Comparison of ENCODE assay signal across 5 worm cellular contexts in genomic region chrIII:4508064-4508905, ce11.
TF ChIP-seq lines count a peak whose summit lies in the region.

cct-5 (minus strand) TSS chrIII:4508114.
F25F2.1 (plus strand) TSS chrIII:4508855.

TF ChIP-seq in whole organism, L1 larva, 84 proteins besides CTCF, POLR2A, EP300 and RAD21 (continues in another document):
- TF ChIP-seq ceh-63 (GFP tag; optimal IDR thresholded peaks at IDR 0.05; lab: Kevin White, UChicago) (no peak), lin-39 (tag; optimal IDR thresholded peaks at IDR 0.05; lab: Kevin White, UChicago) (no peak), fkh-8 (tag; optimal IDR thresholded peaks at IDR 0.05; lab: Kevin White, UChicago) (peak; percentile 39), hpl-2 (GFP tag; optimal IDR thresholded peaks at IDR 0.05; lab: Kevin White, UChicago) (no peak), aly-2 (tag; optimal IDR thresholded peaks at IDR 0.05; lab: Kevin White, UChicago) (no peak), unc-98 (GFP tag; IDR thresholded peaks at IDR 0.05; lab: Robert Waterston, UW) (no peak), snpc-4 (tag; optimal IDR thresholded peaks at IDR 0.05; lab: Kevin White, UChicago) (peak; percentile 41), nhr-90 (tag; optimal IDR thresholded peaks at IDR 0.05; lab: Kevin White, UChicago; ENCODE audit: poor library complexity) (peak; percentile 36), lin-14 (GFP tag; optimal IDR thresholded peaks at IDR 0.05; lab: Kevin White, UChicago) (peak; percentile 64), aha-1 (tag; optimal IDR thresholded peaks at IDR 0.05; lab: Kevin White, UChicago) (no peak), sox-4 (tag; optimal IDR thresholded peaks at IDR 0.05; lab: Kevin White, UChicago) (no peak), zip-4 (GFP tag; optimal IDR thresholded peaks at IDR 0.05; lab: Kevin White, UChicago) (no peak), fos-1 (tag; optimal IDR thresholded peaks at IDR 0.05; lab: Kevin White, UChicago) (peak; percentile 9), tlp-1 (tag; optimal IDR thresholded peaks at IDR 0.05; lab: Kevin White, UChicago) (no peak), mep-1 (tag; optimal IDR thresholded peaks at IDR 0.05; lab: Kevin White, UChicago) (peak; percentile 91), nhr-20 (tag; optimal IDR thresholded peaks at IDR 0.05; lab: Kevin White, UChicago) (peak; percentile 56), ceh-8 (GFP tag; optimal IDR thresholded peaks at IDR 0.05; lab: Kevin White, UChicago) (no peak), fkh-10 (GFP tag; optimal IDR thresholded peaks at IDR 0.05; lab: Kevin White, UChicago) (no peak), ets-5 (GFP tag; IDR thresholded peaks at IDR 0.05; lab: Robert Waterston, UW) (no peak)

TF ChIP-seq in whole organism, L3 larva, 47 proteins besides CTCF, POLR2A, EP300 and RAD21 (continues in another document):
- TF ChIP-seq ceh-16 (tag; optimal IDR thresholded peaks at IDR 0.05; lab: Kevin White, UChicago) = no peak
- TF ChIP-seq nfya-1 (tag; optimal IDR thresholded peaks at IDR 0.05; lab: Kevin White, UChicago; ENCODE audit: insufficient read depth) = peak; percentile 79
- TF ChIP-seq nhr-25 (tag; optimal IDR thresholded peaks at IDR 0.05; lab: Kevin White, UChicago) = peak; percentile 25
- TF ChIP-seq ceh-9 (tag; optimal IDR thresholded peaks at IDR 0.05; lab: Kevin White, UChicago) = no peak
- peak; percentile 80 for TF ChIP-seq pha-4 (tag; optimal IDR thresholded peaks at IDR 0.05; lab: Kevin White, UChicago)
- no peak for TF ChIP-seq ceh-82 (tag; optimal IDR thresholded peaks at IDR 0.05; lab: Kevin White, UChicago)
- TF ChIP-seq ama-1 (optimal IDR thresholded peaks at IDR 0.05; lab: Kevin White, UChicago) = peak; percentile 52
- TF ChIP-seq lin-15B (tag; optimal IDR thresholded peaks at IDR 0.05; lab: Kevin White, UChicago) = peak; percentile 53
- TF ChIP-seq lin-39 (tag; optimal IDR thresholded peaks at IDR 0.05; lab: Kevin White, UChicago) = peak; percentile 30
- no peak for TF ChIP-seq egl-27 (tag; optimal IDR thresholded peaks at IDR 0.05; lab: Kevin White, UChicago)
- no peak for TF ChIP-seq mdl-1 (tag; optimal IDR thresholded peaks at IDR 0.05; lab: Kevin White, UChicago)
- TF ChIP-seq nhr-23 (tag; optimal IDR thresholded peaks at IDR 0.05; lab: Kevin White, UChicago) = peak; percentile 18
- TF ChIP-seq lsy-12 (tag; optimal IDR thresholded peaks at IDR 0.05; lab: Kevin White, UChicago) = no peak
- no peak for TF ChIP-seq fkh-10 (GFP tag; optimal IDR thresholded peaks at IDR 0.05; lab: Kevin White, UChicago)
- TF ChIP-seq hmg-11 (tag; optimal IDR thresholded peaks at IDR 0.05; lab: Kevin White, UChicago) = peak; percentile 72
- no peak for TF ChIP-seq nhr-67 (tag; optimal IDR thresholded peaks at IDR 0.05; lab: Kevin White, UChicago)
- TF ChIP-seq elt-2 (tag; optimal IDR thresholded peaks at IDR 0.05; lab: Kevin White, UChicago) = peak; percentile 36
- TF ChIP-seq egl-5 (tag; optimal IDR thresholded peaks at IDR 0.05; lab: Kevin White, UChicago) = peak; percentile 14
- TF ChIP-seq ceh-28 (tag; optimal IDR thresholded peaks at IDR 0.05; lab: Kevin White, UChicago) = no peak

TF ChIP-seq in whole organism, early embryonic, 17 proteins besides CTCF, POLR2A, EP300 and RAD21:
- peak; percentile 1 for TF ChIP-seq ceh-13 (GFP tag; optimal IDR thresholded peaks at IDR 0.05; lab: Kevin White, UChicago)
- TF ChIP-seq ets-7 (tag; optimal IDR thresholded peaks at IDR 0.05; lab: Kevin White, UChicago) = no peak
- no peak for TF ChIP-seq B0310.2 (tag; optimal IDR thresholded peaks at IDR 0.05; lab: Kevin White, UChicago)
- peak; percentile 66 for TF ChIP-seq F13C5.2 (tag; optimal IDR thresholded peaks at IDR 0.05; lab: Kevin White, UChicago)

TF ChIP-seq in whole organism, midembryonic, 9 proteins besides CTCF, POLR2A, EP300 and RAD21:
- TF ChIP-seq ztf-23 (GFP tag; IDR thresholded peaks at IDR 0.05; lab: Robert Waterston, UW) (peak; percentile 62; the same call in 1 of the 2 replicates), tab-1 (GFP tag; IDR thresholded peaks at IDR 0.05; lab: Robert Waterston, UW) (no peak), ztf-29 (GFP tag; IDR thresholded peaks at IDR 0.05; lab: Robert Waterston, UW) (no peak), klf-2 (GFP tag; conservative IDR thresholded peaks at IDR 0.05; lab: Robert Waterston, UW) (no peak), ref-1 (GFP tag; conservative IDR thresholded peaks at IDR 0.05; lab: Robert Waterston, UW) (no peak), flt-1 (GFP tag; IDR thresholded peaks at IDR 0.05; lab: Robert Waterston, UW) (0 out of 2 replicates have a peak, but pooled peaks have one; percentile 29)
TF ChIP-seq in whole organism, midembryonic: peak in this region for 2.

TF ChIP-seq in whole organism, young adult, 124 proteins besides CTCF, POLR2A, EP300 and RAD21 (continues in another document):
- TF ChIP-seq rpc-1 (optimal IDR thresholded peaks at IDR 0.05; lab: Kevin White, UChicago) (no peak), rpc-1 (tag; optimal IDR thresholded peaks at IDR 0.05; lab: Kevin White, UChicago) (no peak), lir-1 (GFP tag; conservative IDR thresholded peaks at IDR 0.05; lab: Robert Waterston, UW) (peak; percentile 67; the same call in 1 of the 2 replicates), aptf-3 (GFP tag; IDR thresholded peaks at IDR 0.05; lab: Robert Waterston, UW) (no peak), rec-8 (tag; optimal IDR thresholded peaks at IDR 0.05; lab: Kevin White, UChicago) (no peak), lag-1 (GFP tag; IDR thresholded peaks at IDR 0.05; lab: Robert Waterston, UW) (no peak), ztf-25 (GFP tag; IDR thresholded peaks at IDR 0.05; lab: Robert Waterston, UW) (no peak), F52B5.7 (tag; optimal IDR thresholded peaks at IDR 0.05; lab: Kevin White, UChicago) (no peak), Y95B8A.8 (GFP tag; IDR thresholded peaks at IDR 0.05; lab: Robert Waterston, UW) (0 out of 2 replicates have a peak, but pooled peaks have one; percentile 62), B0019.2 (GFP tag; conservative IDR thresholded peaks at IDR 0.05; lab: Robert Waterston, UW) (peak; percentile 88), ztf-28 (GFP tag; IDR thresholded peaks at IDR 0.05; lab: Robert Waterston, UW) (peak; percentile 43; the same call in 1 of the 2 replicates), nfya-2 (GFP tag; IDR thresholded peaks at IDR 0.05; lab: Robert Waterston, UW) (no peak), xnd-1 (tag; optimal IDR thresholded peaks at IDR 0.05; lab: Kevin White, UChicago) (peak; percentile 82), ceh-100 (GFP tag; IDR thresholded peaks at IDR 0.05; lab: Robert Waterston, UW) (no peak), ekl-4 (GFP tag; IDR thresholded peaks at IDR 0.05; lab: Robert Waterston, UW) (peak; percentile 79), nhr-179 (tag; optimal IDR thresholded peaks at IDR 0.05; lab: Kevin White, UChicago) (no peak), efl-1 (GFP tag; optimal IDR thresholded peaks at IDR 0.05; lab: Kevin White, UChicago) (peak; percentile 97), lsl-1 (GFP tag; optimal IDR thresholded peaks at IDR 0.05; lab: Kevin White, UChicago) (peak; percentile 94), lin-26 (GFP tag; IDR thresholded peaks at IDR 0.05; lab: Robert Waterston, UW) (no peak), ztf-3 (GFP tag; optimal IDR thresholded peaks at IDR 0.05; lab: Kevin White, UChicago) (no peak), F57A8.1 (GFP tag; optimal IDR thresholded peaks at IDR 0.05; lab: Kevin White, UChicago) (no peak), ceh-27 (GFP tag; optimal IDR thresholded peaks at IDR 0.05; lab: Kevin White, UChicago) (no peak), tlf-1 (GFP tag; optimal IDR thresholded peaks at IDR 0.05; lab: Kevin White, UChicago) (peak; percentile 90), ztf-22 (GFP tag; optimal IDR thresholded peaks at IDR 0.05; lab: Kevin White, UChicago) (no peak), snpc-1.1 (tag; optimal IDR thresholded peaks at IDR 0.05; lab: Kevin White, UChicago; ENCODE audit: insufficient read depth) (peak; percentile 53), hmg-1.2 (GFP tag; IDR thresholded peaks at IDR 0.05; lab: Robert Waterston, UW) (peak; percentile 67), T07F8.4 (tag; optimal IDR thresholded peaks at IDR 0.05; lab: Kevin White, UChicago) (no peak), B0035.1 (tag; optimal IDR thresholded peaks at IDR 0.05; lab: Kevin White, UChicago) (no peak), lin-54 (GFP tag; optimal IDR thresholded peaks at IDR 0.05; lab: Kevin White, UChicago) (peak; percentile 95), madf-10 (tag; optimal IDR thresholded peaks at IDR 0.05; lab: Kevin White, UChicago) (no peak), zfh-2 (GFP tag; conservative IDR thresholded peaks at IDR 0.05; lab: Robert Waterston, UW) (no peak), pbrm-1 (GFP tag; IDR thresholded peaks at IDR 0.05; lab: Robert Waterston, UW) (peak; percentile 70), die-1 (tag; optimal IDR thresholded peaks at IDR 0.05; lab: Kevin White, UChicago) (no peak), T26A5.8 (tag; optimal IDR thresholded peaks at IDR 0.05; lab: Kevin White, UChicago) (no peak), egrh-3 (GFP tag; IDR thresholded peaks at IDR 0.05; lab: Robert Waterston, UW) (no peak), somi-1 (GFP tag; optimal IDR thresholded peaks at IDR 0.05; lab: Kevin White, UChicago) (no peak), attf-3 (GFP tag; conservative IDR thresholded peaks at IDR 0.05; lab: Robert Waterston, UW) (no peak), fkh-3 (tag; optimal IDR thresholded peaks at IDR 0.05; lab: Kevin White, UChicago) (no peak), ccch-3 (GFP tag; optimal IDR thresholded peaks at IDR 0.05; lab: Kevin White, UChicago) (no peak), F57C9.4 (tag; optimal IDR thresholded peaks at IDR 0.05; lab: Kevin White, UChicago) (no peak), him-1 (tag; optimal IDR thresholded peaks at IDR 0.05; lab: Kevin White, UChicago) (peak; percentile 47), ama-1 (optimal IDR thresholded peaks at IDR 0.05; lab: Kevin White, UChicago) (no peak), ama-1 (GFP tag; optimal IDR thresholded peaks at IDR 0.05; lab: Kevin White, UChicago) (no peak), dox-1 (GFP tag; IDR thresholded peaks at IDR 0.05; lab: Robert Waterston, UW) (peak; percentile 93), nfya-1 (tag; optimal IDR thresholded peaks at IDR 0.05; lab: Kevin White, UChicago; ENCODE audit: borderline replicate concordance, insufficient read depth) (no peak), snpc-4 (GFP tag; optimal IDR thresholded peaks at IDR 0.05; lab: Kevin White, UChicago) (no peak), snpc-4 (tag; optimal IDR thresholded peaks at IDR 0.05; lab: Kevin White, UChicago) (peak in 3 of 4 experiments; percentile 21 to 46 (median 38)), unc-62 (GFP tag; optimal IDR thresholded peaks at IDR 0.05; lab: Kevin White, UChicago) (no peak), repo-1 (tag; optimal IDR thresholded peaks at IDR 0.05; lab: Kevin White, UChicago) (no peak), ztf-18 (tag; optimal IDR thresholded peaks at IDR 0.05; lab: Kevin White, UChicago) (peak; percentile 79), ceh-91 (GFP tag; IDR thresholded peaks at IDR 0.05; lab: Robert Waterston, UW) (peak; percentile 96)

Comparison
In these comparisons a context has a peak if more than half of its experiments do, and no peak if none do; other contexts are left out.
1. Of the 8 proteins assayed by ChIP-seq in both whole organism, young adult and whole organism, L1 larva: peak only in whole organism, young adult: none; only in whole organism, L1 larva: nhr-90; in both: dpl-1, efl-1, lin-35, snpc-4 and unc-130; in neither: 2.